Worm (Caenorhabditis elegans): Measurements from ENCODE around the gene H24K24.2.

DNA sequence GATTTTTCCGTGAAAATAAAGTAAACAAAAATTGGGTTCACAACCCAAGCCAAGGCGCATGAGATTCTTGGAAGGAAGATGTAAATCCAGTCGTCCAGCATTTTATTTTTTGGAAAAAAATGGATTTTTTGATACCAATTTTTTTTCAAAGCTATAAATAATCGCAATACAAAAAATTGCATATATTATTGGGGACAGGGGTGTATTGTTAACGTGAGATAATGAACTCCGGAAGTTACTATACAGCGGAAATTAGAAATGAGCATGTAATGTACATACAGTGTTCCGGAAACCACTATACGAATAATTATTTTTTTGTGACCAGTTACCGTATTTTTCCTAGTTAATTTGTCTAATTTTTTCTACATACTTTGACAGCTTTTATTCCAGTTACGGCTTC is 33.3 kb upstream of the H24K24.2 start, which contains the start of gene srj-38:
- no peak for TF ChIP-seq dpl-1 (GFP tag; optimal IDR thresholded peaks at IDR 0.05)
- no peak for TF ChIP-seq lin-39 (tag; optimal IDR thresholded peaks at IDR 0.05)
- no peak for TF ChIP-seq tbx-2 (tag; optimal IDR thresholded peaks at IDR 0.05)
- no peak for TF ChIP-seq ceh-82 (tag; optimal IDR thresholded peaks at IDR 0.05)

Measured in whole organism, L1 larva.